Fruit fly (Drosophila melanogaster) Kc167 (cell line): ENCODE results near the gene CAH4.

ENCODE experiments used
- Myc ChIP-seq: fragments of >200 bp; optimal IDR thresholded peaks from 2 replicates; lab custom pipeline; 2017; ENCODE audit warnings: missing external identifiers
- Sin3A ChIP-seq: fragments of >200 bp; optimal IDR thresholded peaks from 2 replicates; lab custom pipeline; 2018; ENCODE audit warnings: missing external identifiers
- h ChIP-seq: fragments of >200 bp; optimal IDR thresholded peaks from 3 replicates; lab custom pipeline; 2018; ENCODE audit warnings: missing external identifiers
- insv ChIP-seq: fragments of >200 bp; optimal IDR thresholded peaks from 3 replicates; lab custom pipeline; 2018; ENCODE audit warnings: missing external identifiers
- psq ChIP-seq: fragments of >200 bp; optimal IDR thresholded peaks from 2 replicates; lab custom pipeline; 2017; ENCODE audit warnings: missing external identifiers
- ttk ChIP-seq: sonication (Bioruptor generic); optimal IDR thresholded peaks from 2 replicates; lab custom pipeline; 2017; ENCODE audit warnings: missing external identifiers

DNA sequence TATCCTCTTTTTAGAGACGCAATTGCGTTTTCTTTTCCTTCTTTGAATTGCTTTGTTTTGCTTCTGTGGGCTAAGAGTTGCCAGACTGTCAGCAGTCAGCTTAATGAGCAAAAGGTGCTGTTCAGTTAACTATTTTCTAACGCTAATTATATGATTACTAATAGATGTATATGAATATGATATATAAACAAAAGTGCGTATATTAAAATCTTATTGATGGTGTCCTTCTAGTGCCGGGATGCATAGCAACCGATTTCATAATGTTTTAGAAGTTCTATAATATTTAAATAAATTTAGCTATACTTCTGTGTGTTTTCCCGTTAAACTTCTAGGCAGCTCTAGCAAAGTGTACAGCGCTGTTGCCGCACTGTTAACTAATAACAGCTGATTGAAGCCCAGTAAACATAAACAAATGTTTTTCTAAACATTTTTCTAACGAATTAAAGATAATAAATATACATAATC, 27.4 kb downstream of the CAH4 start, which contains the start of the genes Kaz and CG43273:
- TF ChIP-seq psq (lab: Kevin White, UChicago) = no peak
- no peak for TF ChIP-seq Sin3A (lab: Kevin White, UChicago)
- no peak for TF ChIP-seq ttk (lab: Kevin White, UChicago)
- TF ChIP-seq h (lab: Kevin White, UChicago) = no peak
- no peak for TF ChIP-seq Myc (lab: Kevin White, UChicago)
- TF ChIP-seq insv = no peak
